Fruit fly (Drosophila melanogaster) whole organism, prepupa: ENCODE data around the gene Cyp12a4.

Source experiments
- CG10669 ChIP-seq: fragments of 200-800 bp; sonication (Bioruptor generic); optimal IDR thresholded peaks from 3 replicates; lab custom pipeline; 2018; ENCODE audit warnings: missing biosample characterization, mild to moderate bottlenecking, missing genetic modification characterization, moderate library complexity
- CG11902 ChIP-seq: fragments of 200-800 bp; sonication (Bioruptor generic); optimal IDR thresholded peaks from 3 replicates; lab custom pipeline; 2016; ENCODE audit warnings: missing biosample characterization, missing genetic modification characterization
- CG3919 ChIP-seq: fragments of 200-800 bp; sonication (Bioruptor generic); optimal IDR thresholded peaks from 3 replicates; lab custom pipeline; 2016; ENCODE audit warnings: missing biosample characterization, missing genetic modification characterization
- CG6276 ChIP-seq: fragments of 200-800 bp; sonication (Bioruptor generic); optimal IDR thresholded peaks from 2 replicates; lab custom pipeline; 2017; ENCODE audit warnings: missing biosample characterization, mild to moderate bottlenecking, missing genetic modification characterization
- CG6854 ChIP-seq: fragments of 200-800 bp; sonication (Bioruptor generic); optimal IDR thresholded peaks from 2 replicates; lab custom pipeline; 2017; ENCODE audit warnings: missing biosample characterization, mild to moderate bottlenecking, missing genetic modification characterization
- CG8319 ChIP-seq: fragments of 200-800 bp; sonication (Bioruptor generic); optimal IDR thresholded peaks from 3 replicates; lab custom pipeline; 2016; ENCODE audit warnings: missing biosample characterization, missing genetic modification characterization
- Eip75B ChIP-seq: fragments of 200-800 bp; sonication (Bioruptor generic); optimal IDR thresholded peaks from 3 replicates; lab custom pipeline; 2016; ENCODE audit warnings: missing biosample characterization, missing genetic modification characterization
- Eip93F ChIP-seq: fragments of 200-800 bp; sonication (Bioruptor generic); optimal IDR thresholded peaks from 2 replicates; lab custom pipeline; 2016; ENCODE audit warnings: missing biosample characterization, mild to moderate bottlenecking, missing genetic modification characterization
- Ets21C ChIP-seq: fragments of 200-800 bp; sonication (Bioruptor generic); optimal IDR thresholded peaks from 3 replicates; lab custom pipeline; 2016; ENCODE audit warnings: missing biosample characterization, missing genetic modification characterization
- Lpt ChIP-seq: fragments of 200-800 bp; sonication (Bioruptor generic); optimal IDR thresholded peaks from 3 replicates; lab custom pipeline; 2016; ENCODE audit warnings: missing biosample characterization, missing genetic modification characterization
- OdsH ChIP-seq: fragments of 200-800 bp; sonication (Bioruptor generic); optimal IDR thresholded peaks from 3 replicates; lab custom pipeline; 2016; ENCODE audit warnings: missing biosample characterization, missing genetic modification characterization
- pdm3 ChIP-seq: fragments of 200-800 bp; sonication (Bioruptor generic); optimal IDR thresholded peaks from 3 replicates; lab custom pipeline; 2016; ENCODE audit warnings: missing biosample characterization, missing genetic modification characterization
- ss ChIP-seq, 2 experiments: fragments of 200-800 bp; sonication (Bioruptor generic); optimal IDR thresholded peaks; 2 replicates in 1 of 2; 3 replicates in 1 of 2; lab custom pipeline; 2017 to 2018; ENCODE audit warnings: mild to moderate bottlenecking in 2 of 2, missing biosample characterization in 2 of 2, missing genetic modification characterization in 2 of 2, moderate library complexity in 1 of 2
- vri ChIP-seq: fragments of 200-800 bp; sonication (Bioruptor generic); optimal IDR thresholded peaks from 3 replicates; lab custom pipeline; 2016; ENCODE audit warnings: missing biosample characterization, mild to moderate bottlenecking, missing genetic modification characterization

DNA sequence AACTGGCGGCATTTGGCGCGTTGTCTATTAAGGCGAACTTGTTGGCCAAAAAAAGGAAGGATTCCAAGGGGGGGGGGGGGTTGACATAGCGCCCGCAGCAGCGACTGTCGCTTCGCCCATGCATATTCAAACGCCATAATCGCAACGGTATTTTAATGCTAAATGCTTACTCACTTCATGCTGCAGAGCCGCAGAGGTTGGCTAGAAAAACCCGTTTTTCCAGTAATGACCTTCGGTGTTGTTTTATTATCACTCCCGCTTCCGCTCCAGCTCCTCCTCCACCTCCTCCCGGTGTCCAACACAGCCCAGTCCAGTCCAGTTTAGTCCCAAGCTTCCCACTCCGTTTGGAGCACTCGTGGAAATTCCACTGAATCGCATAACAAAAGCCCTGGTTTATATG lies 23.8 kb upstream of the Cyp12a4 start:
- TF ChIP-seq CG11902 (GFP tag; lab: Kevin White, UChicago) (no peak), CG10669 (no peak), ss (GFP tag; optimal IDR thresholded peaks at IDR 0.05; lab: Kevin White, UChicago) (peak in 1 of 2 experiments; percentile 19), pdm3 (no peak), CG3919 (GFP tag; lab: Kevin White, UChicago) (no peak), CG8319 (GFP tag; lab: Kevin White, UChicago) (no peak), vri (GFP tag; lab: Kevin White, UChicago) (no peak), Eip75B (GFP tag; lab: Kevin White, UChicago) (no peak), OdsH (GFP tag; lab: Kevin White, UChicago) (no peak), CG6854 (GFP tag; lab: Kevin White, UChicago) (no peak), Lpt (GFP tag; lab: Kevin White, UChicago) (no peak), Eip93F (GFP tag; lab: Kevin White, UChicago) (no peak), Ets21C (GFP tag; lab: Kevin White, UChicago) (no peak), CG6276 (GFP tag; lab: Kevin White, UChicago) (no peak)
